Fruit fly (Drosophila melanogaster) whole organism, embryonic: ENCODE measurements around the gene toy.

Experiments used
- Atf6 ChIP-seq: fragments of 200-800 bp; sonication (Bioruptor generic); IDR thresholded peaks from 2 replicates; pipeline ENCODE4 v1.3.6; 2022; ENCODE audit warnings: missing biosample characterization, missing genetic modification characterization
- CG1024 ChIP-seq: fragments of 200-800 bp; sonication (Bioruptor generic); IDR thresholded peaks from 2 replicates; pipeline ENCODE4 v1.3.6; 2022; ENCODE audit warnings: missing biosample characterization, missing genetic modification characterization
- CG10979 ChIP-seq: fragments of 200-800 bp; sonication (Bioruptor generic); optimal IDR thresholded peaks from 2 replicates; lab custom pipeline; 2018; ENCODE audit warnings: missing biosample characterization, mild to moderate bottlenecking, missing genetic modification characterization, moderate library complexity
- CG11695 ChIP-seq: fragments of 200-800 bp; sonication (Bioruptor generic); IDR thresholded peaks from 3 replicates; pipeline ENCODE4 v1.3.6; 2022; ENCODE audit warnings: missing biosample characterization, missing genetic modification characterization
- CG12104 ChIP-seq: fragments of 200-800 bp; sonication (Bioruptor generic); optimal IDR thresholded peaks from 3 replicates; lab custom pipeline; 2016; ENCODE audit warnings: missing biosample characterization, missing genetic modification characterization
- CG12219 ChIP-seq: fragments of 200-800 bp; sonication (Bioruptor generic); optimal IDR thresholded peaks from 3 replicates; lab custom pipeline; 2018; ENCODE audit warnings: missing biosample characterization, mild to moderate bottlenecking, missing genetic modification characterization
- CG12659 ChIP-seq: fragments of 200-800 bp; sonication (Bioruptor generic); optimal IDR thresholded peaks from 3 replicates; lab custom pipeline; 2017; ENCODE audit warnings: mild to moderate bottlenecking, missing biosample characterization, missing genetic modification reagents, missing genetic modification characterization
- CG12744 ChIP-seq: fragments of 200-800 bp; sonication (Bioruptor generic); optimal IDR thresholded peaks from 2 replicates; lab custom pipeline; 2016; ENCODE audit warnings: missing biosample characterization, missing genetic modification characterization
- CG13624 ChIP-seq: fragments of 200-800 bp; sonication (Bioruptor generic); optimal IDR thresholded peaks from 2 replicates; lab custom pipeline; 2016; ENCODE audit warnings: missing biosample characterization, missing genetic modification characterization
- CG15696 ChIP-seq: fragments of 200-800 bp; sonication (Bioruptor generic); optimal IDR thresholded peaks from 2 replicates; lab custom pipeline; 2019; ENCODE audit warnings: missing biosample characterization, mild to moderate bottlenecking, missing genetic modification characterization, moderate library complexity
- CG16863 ChIP-seq: fragments of 200-800 bp; sonication (Bioruptor generic); optimal IDR thresholded peaks from 3 replicates; lab custom pipeline; 2016; ENCODE audit warnings: missing biosample characterization, missing genetic modification characterization
- CG2120 ChIP-seq: fragments of 200-800 bp; sonication (Bioruptor generic); optimal IDR thresholded peaks from 3 replicates; lab custom pipeline; 2016; ENCODE audit warnings: missing biosample characterization, missing genetic modification characterization
- CG33557 ChIP-seq: fragments of 200-800 bp; sonication (Bioruptor generic); optimal IDR thresholded peaks from 2 replicates; lab custom pipeline; 2019; ENCODE audit warnings: missing biosample characterization, mild to moderate bottlenecking, missing genetic modification characterization, moderate library complexity
- CG3726 ChIP-seq: fragments of 200-800 bp; sonication (Bioruptor generic); IDR thresholded peaks from 3 replicates; pipeline ENCODE4, ENCODE4 v1.3.6; 2022; ENCODE audit warnings: missing biosample characterization, missing genetic modification characterization
- CG3995 ChIP-seq: fragments of 200-800 bp; sonication (Bioruptor generic); optimal IDR thresholded peaks from 3 replicates; lab custom pipeline; 2016; ENCODE audit warnings: missing biosample characterization, missing genetic modification characterization
- CG4328 ChIP-seq: fragments of 200-800 bp; sonication (Bioruptor generic); optimal IDR thresholded peaks from 3 replicates; lab custom pipeline; 2017; ENCODE audit warnings: missing biosample characterization, missing genetic modification reagents, missing genetic modification characterization
- CG4854 ChIP-seq: fragments of 200-800 bp; sonication (Bioruptor generic); optimal IDR thresholded peaks from 2 replicates; lab custom pipeline; 2016; ENCODE audit warnings: missing biosample characterization, missing genetic modification characterization, inconsistent platforms
- CG6254 ChIP-seq: fragments of 200-800 bp; sonication (Bioruptor generic); optimal IDR thresholded peaks from 3 replicates; lab custom pipeline; 2017; ENCODE audit warnings: mild to moderate bottlenecking, missing biosample characterization, missing genetic modification reagents, missing genetic modification characterization
- CG6765 ChIP-seq: fragments of 200-800 bp; sonication (Bioruptor generic); optimal IDR thresholded peaks from 3 replicates; lab custom pipeline; 2017; ENCODE audit warnings: missing biosample characterization, mild to moderate bottlenecking, missing genetic modification characterization
- CG7839 ChIP-seq: fragments of 200-800 bp; sonication (Bioruptor generic); optimal IDR thresholded peaks from 3 replicates; lab custom pipeline; 2018; ENCODE audit warnings: missing biosample characterization, mild to moderate bottlenecking, missing genetic modification characterization, moderate library complexity
- CG8290 ChIP-seq, 3 experiments: fragments of 200-800 bp; sonication (Bioruptor generic); optimal IDR thresholded peaks; 2 replicates each; lab custom pipeline; 2016 to 2019; ENCODE audit warnings: missing biosample characterization in 3 of 3, missing genetic modification characterization in 3 of 3, mild to moderate bottlenecking in 2 of 3, moderate library complexity in 1 of 3
- CG9437 ChIP-seq: fragments of 200-800 bp; sonication (Bioruptor generic); optimal IDR thresholded peaks from 2 replicates; lab custom pipeline; 2018; ENCODE audit warnings: missing biosample characterization, mild to moderate bottlenecking, missing genetic modification characterization
- CTCF ChIP-seq: fragments of 200-800 bp; sonication (Bioruptor generic); optimal IDR thresholded peaks from 2 replicates; lab custom pipeline; 2017; ENCODE audit warnings: missing biosample characterization, mild to moderate bottlenecking, missing genetic modification characterization, moderate library complexity
- CoRest ChIP-seq: fragments of 200-800 bp; sonication (Bioruptor generic); optimal IDR thresholded peaks from 3 replicates; lab custom pipeline; 2018; ENCODE audit warnings: missing biosample characterization, mild to moderate bottlenecking, missing genetic modification characterization, moderate library complexity
- D19A ChIP-seq: fragments of 200-800 bp; optimal IDR thresholded peaks from 3 replicates; lab custom pipeline; 2019; ENCODE audit warnings: missing biosample characterization, mild to moderate bottlenecking, missing genetic modification characterization, moderate library complexity
- Fer3 ChIP-seq: fragments of 200-800 bp; sonication (Bioruptor generic); optimal IDR thresholded peaks from 2 replicates; lab custom pipeline; 2018; ENCODE audit warnings: missing biosample characterization, mild to moderate bottlenecking, missing genetic modification characterization, moderate library complexity
- HLH4C ChIP-seq: fragments of 200-800 bp; sonication (Bioruptor generic); IDR thresholded peaks from 3 replicates; pipeline ENCODE4 v1.3.6; 2022; ENCODE audit warnings: missing biosample characterization, missing genetic modification characterization; ENCODE audit not compliant: partially characterized antibody
- Mad ChIP-seq: fragments of 200-800 bp; sonication (Bioruptor generic); optimal IDR thresholded peaks from 2 replicates; lab custom pipeline; 2016; ENCODE audit warnings: missing biosample characterization, missing genetic modification characterization
- Max ChIP-seq: fragments of 200-800 bp; sonication (Bioruptor generic); optimal IDR thresholded peaks from 2 replicates; lab custom pipeline; 2016; ENCODE audit warnings: missing biosample characterization, mild to moderate bottlenecking, missing genetic modification characterization
- Nf-YC ChIP-seq: fragments of 200-800 bp; optimal IDR thresholded peaks from 3 replicates; lab custom pipeline; 2019; ENCODE audit warnings: missing biosample characterization, mild to moderate bottlenecking, missing genetic modification characterization, moderate library complexity
- Sox100B ChIP-seq: fragments of 200-800 bp; sonication (Bioruptor generic); optimal IDR thresholded peaks from 3 replicates; lab custom pipeline; 2018; ENCODE audit warnings: missing biosample characterization, mild to moderate bottlenecking, missing genetic modification characterization
- dm ChIP-seq: fragments of 200-800 bp; sonication (Bioruptor generic); optimal IDR thresholded peaks from 3 replicates; lab custom pipeline; 2016; ENCODE audit warnings: missing biosample characterization, missing genetic modification characterization
- fd102C ChIP-seq: fragments of 200-800 bp; sonication (Bioruptor generic); optimal IDR thresholded peaks from 2 replicates; lab custom pipeline; 2018; ENCODE audit warnings: missing biosample characterization, mild to moderate bottlenecking, missing genetic modification characterization, moderate library complexity
- gce ChIP-seq: fragments of 200-800 bp; sonication (Bioruptor generic); IDR thresholded peaks from 3 replicates; pipeline ENCODE4 v1.3.6; 2022; ENCODE audit warnings: missing biosample characterization, missing genetic modification characterization
- ind ChIP-seq: fragments of 200-800 bp; sonication (Bioruptor generic); optimal IDR thresholded peaks from 3 replicates; lab custom pipeline; 2016; ENCODE audit warnings: missing biosample characterization, missing genetic modification characterization
- kay ChIP-seq: fragments of 200-800 bp; sonication (Bioruptor generic); optimal IDR thresholded peaks from 2 replicates; lab custom pipeline; 2016; ENCODE audit warnings: missing biosample characterization, missing genetic modification characterization
- lilli ChIP-seq: fragments of 200-800 bp; sonication (Bioruptor generic); optimal IDR thresholded peaks from 3 replicates; lab custom pipeline; 2016; ENCODE audit warnings: missing biosample characterization, missing genetic modification characterization
- luna ChIP-seq: fragments of 200-800 bp; sonication (Bioruptor generic); optimal IDR thresholded peaks from 2 replicates; lab custom pipeline; 2016; ENCODE audit warnings: missing biosample characterization, missing genetic modification characterization
- odd ChIP-seq: fragments of 200-800 bp; sonication (Bioruptor generic); optimal IDR thresholded peaks from 2 replicates; lab custom pipeline; 2017; ENCODE audit warnings: missing biosample characterization, mild to moderate bottlenecking, missing genetic modification characterization
- phol ChIP-seq: fragments of 200-800 bp; sonication (Bioruptor generic); optimal IDR thresholded peaks from 3 replicates; lab custom pipeline; 2018; ENCODE audit warnings: missing biosample characterization, mild to moderate bottlenecking, missing genetic modification characterization, moderate library complexity
- sens ChIP-seq: fragments of 200-800 bp; sonication (Bioruptor generic); peaks from one replicate; lab custom pipeline; 2016; ENCODE audit warnings: missing biosample characterization, missing genetic modification characterization
- sim ChIP-seq: fragments of 200-800 bp; sonication (Bioruptor generic); IDR thresholded peaks from 2 replicates; pipeline ENCODE4 v1.3.6; 2022; ENCODE audit warnings: missing biosample characterization, missing genetic modification characterization
- tap ChIP-seq: fragments of 200-800 bp; optimal IDR thresholded peaks from 3 replicates; lab custom pipeline; 2019; ENCODE audit warnings: missing biosample characterization, mild to moderate bottlenecking, missing genetic modification characterization, moderate library complexity
- tgo ChIP-seq: fragments of 200-800 bp; sonication (Bioruptor generic); IDR thresholded peaks from 3 replicates; pipeline ENCODE4 v1.3.6; 2022; ENCODE audit warnings: missing biosample characterization, missing genetic modification characterization
- tin ChIP-seq: fragments of 200-800 bp; sonication (Bioruptor generic); optimal IDR thresholded peaks from 3 replicates; lab custom pipeline; 2016; ENCODE audit warnings: missing biosample characterization, missing genetic modification characterization
- tio ChIP-seq: fragments of 200-800 bp; sonication (Bioruptor generic); optimal IDR thresholded peaks from 2 replicates; lab custom pipeline; 2017; ENCODE audit warnings: missing biosample characterization, missing genetic modification characterization, inconsistent platforms
- trh ChIP-seq: fragments of 200-800 bp; sonication (Bioruptor generic); optimal IDR thresholded peaks from 2 replicates; lab custom pipeline; 2016; ENCODE audit warnings: missing biosample characterization, missing genetic modification characterization
- tup ChIP-seq: fragments of 200-800 bp; sonication (Bioruptor generic); optimal IDR thresholded peaks from 2 replicates; lab custom pipeline; 2016; ENCODE audit warnings: missing biosample characterization, mild to moderate bottlenecking, missing genetic modification characterization, moderate library complexity
- unpg ChIP-seq: fragments of 200-800 bp; sonication (Bioruptor generic); optimal IDR thresholded peaks from 3 replicates; lab custom pipeline; 2018; ENCODE audit warnings: missing biosample characterization, mild to moderate bottlenecking, missing genetic modification characterization, moderate library complexity
- vfl ChIP-seq: fragments of 200-800 bp; sonication (Bioruptor generic); optimal IDR thresholded peaks from 2 replicates; lab custom pipeline; 2016; ENCODE audit warnings: missing biosample characterization, missing genetic modification characterization
- z ChIP-seq: fragments of 200-800 bp; sonication (Bioruptor generic); IDR thresholded peaks from 3 replicates; pipeline ENCODE4 v1.3.6; 2022; ENCODE audit warnings: missing biosample characterization, missing genetic modification characterization

The toy gene

dm6 chr4:1053653-1054163, 64.2 kb downstream of the toy start, which contains the start of gene CaMKII (continued):
- TF ChIP-seq CG10979 (tag; lab: Kevin White, UChicago) (peak; percentile 37), CG16863 (GFP tag; lab: Kevin White, UChicago) (no peak), unpg (GFP tag; lab: Kevin White, UChicago) (peak; percentile 42), CG13624 (peak; percentile 2), CTCF (GFP tag; lab: Kevin White, UChicago) (no peak), odd (GFP tag; lab: Kevin White, UChicago) (peak; percentile 17), Atf6 (GFP tag; lab: Robert Waterston, UW) (peak; percentile 24; the same call in 1 of the 2 replicates), CG12744 (no peak), z (GFP tag; lab: Robert Waterston, UW) (no peak), CG8290 (GFP tag; optimal IDR thresholded peaks at IDR 0.05; lab: Kevin White, UChicago) (peak; percentile 55), CG8290 (tag; optimal IDR thresholded peaks at IDR 0.05; lab: Kevin White, UChicago) (no peak), HLH4C (GFP tag; lab: Robert Waterston, UW) (no peak), CG33557 (GFP tag; lab: Kevin White, UChicago) (peak; percentile 14), tgo (GFP tag; lab: Robert Waterston, UW) (no peak; the same call in 2 of the 3 replicates), CG6254 (GFP tag; lab: Kevin White, UChicago) (peak; percentile 36), phol (tag; lab: Kevin White, UChicago) (peak; percentile 32), fd102C (GFP tag; lab: Kevin White, UChicago) (peak; percentile 8), CG12659 (GFP tag; lab: Kevin White, UChicago) (peak; percentile 12), CG4328 (GFP tag; lab: Kevin White, UChicago) (no peak), dm (no peak), CG6765 (GFP tag; lab: Kevin White, UChicago) (peak; percentile 28), Sox100B (GFP tag; lab: Kevin White, UChicago) (peak; percentile 21), tup (peak; percentile 14), CG7839 (peak; percentile 30), tap (tag; lab: Kevin White, UChicago) (peak; percentile 9), CG4854 (GFP tag; lab: Kevin White, UChicago) (peak; percentile 18), CG12104 (GFP tag; lab: Kevin White, UChicago) (peak; percentile 28), CG11695 (peak; percentile 41; the same call in 1 of the 3 replicates), CG15696 (tag; lab: Kevin White, UChicago) (peak; percentile 13), CG3995 (GFP tag; lab: Kevin White, UChicago) (peak; percentile 36), kay (GFP tag; lab: Kevin White, UChicago) (no peak), D19A (tag; lab: Kevin White, UChicago) (no peak), vfl (GFP tag; lab: Kevin White, UChicago) (no peak), CG12219 (GFP tag; lab: Kevin White, UChicago) (no peak), Mad (GFP tag; lab: Kevin White, UChicago) (no peak), sens (GFP tag; lab: Kevin White, UChicago) (peak; percentile 85), luna (GFP tag; lab: Kevin White, UChicago) (no peak), sim (no peak), lilli (GFP tag; lab: Kevin White, UChicago) (peak; percentile 30), tin (peak; percentile 14), CoRest (tag; lab: Kevin White, UChicago) (peak; percentile 33), trh (no peak), Fer3 (tag; lab: Kevin White, UChicago) (peak; percentile 22), CG1024 (0 out of 2 replicates have a peak, but pooled peaks have one; percentile 26), CG3726 (GFP tag; lab: Robert Waterston, UW) (no peak), gce (GFP tag; lab: Robert Waterston, UW) (no peak), CG2120 (GFP tag; lab: Kevin White, UChicago) (peak; percentile 36), Nf-YC (tag; lab: Kevin White, UChicago) (peak; percentile 61), tio (GFP tag; lab: Kevin White, UChicago) (no peak), CG9437 (GFP tag; lab: Kevin White, UChicago) (peak; percentile 39), ind (GFP tag; lab: Kevin White, UChicago) (peak; percentile 56), Max (peak; percentile 47)
